Worm (Caenorhabditis elegans) whole organism, L4/young adult: ENCODE measurements around the gene clec-207.
A peak's percentile ranks its signal among the peaks of the same experiment; 100 is the strongest.

Source experiments
- W03F9.2 ChIP-seq: fragments of 150-350 bp; optimal IDR thresholded peaks from 2 replicates; lab custom pipeline; 2014; ENCODE audit warnings: missing biosample characterization, missing genetic modification characterization
- dao-5 ChIP-seq: sonication (generic microtip); optimal IDR thresholded peaks from 2 replicates; lab custom pipeline; 2016; ENCODE audit warnings: missing genotype, missing genetic modification characterization, moderate library complexity, missing compliant biosample characterization
- him-1 ChIP-seq: sonication (generic microtip); optimal IDR thresholded peaks from 2 replicates; lab custom pipeline; 2016; ENCODE audit warnings: missing genotype, missing genetic modification reagents, missing genetic modification characterization, missing compliant biosample characterization

- TF ChIP-seq dao-5 (tag; lab: Kevin White, UChicago) (no peak), him-1 (tag; lab: Kevin White, UChicago) (no peak), W03F9.2 (tag; lab: Kevin White, UChicago) (peak; percentile 44)
Observed at ce11 chrV:2067419-2067818, 28.5 kb upstream of the clec-207 start.
